Worm (Caenorhabditis elegans): ENCODE measurements around the gene F41E6.8.

DNA sequence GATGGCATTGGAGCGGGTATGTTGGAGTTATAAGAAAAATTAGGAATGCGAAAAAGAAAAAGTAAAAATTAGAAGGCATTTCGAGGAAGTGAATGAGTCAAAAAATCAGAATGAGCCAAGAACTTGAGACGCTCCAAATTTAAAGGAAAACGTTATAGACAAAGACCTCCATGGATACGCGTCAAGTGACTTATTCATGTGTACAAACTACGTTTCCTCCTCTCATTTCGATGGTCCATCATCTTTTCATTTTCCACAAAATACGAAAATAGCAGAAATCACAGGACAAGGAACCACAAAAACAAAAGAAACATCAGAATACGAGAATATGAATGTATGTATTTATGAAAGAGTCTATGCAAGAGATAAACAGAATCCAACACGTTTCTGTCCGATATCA lies 39.9 kb upstream of the F41E6.8 start, which contains the start of gene F28A12.3:
- TF ChIP-seq zag-1 (tag; optimal IDR thresholded peaks at IDR 0.05) (no peak), aly-2 (tag; optimal IDR thresholded peaks at IDR 0.05) (no peak), pqm-1 (tag; optimal IDR thresholded peaks at IDR 0.05) (no peak), nhr-11 (tag; optimal IDR thresholded peaks at IDR 0.05) (no peak), pha-4 (tag; optimal IDR thresholded peaks at IDR 0.05) (no peak), nhr-12 (tag; optimal IDR thresholded peaks at IDR 0.05) (no peak), unc-62 (GFP tag; optimal IDR thresholded peaks at IDR 0.05) (no peak), ZK546.5 (tag; optimal IDR thresholded peaks at IDR 0.05) (no peak), nhr-23 (tag; optimal IDR thresholded peaks at IDR 0.05) (no peak), nfya-1 (tag; optimal IDR thresholded peaks at IDR 0.05; ENCODE audit: insufficient read depth) (no peak), nhr-237 (tag; optimal IDR thresholded peaks at IDR 0.05) (no peak), lin-39 (tag; optimal IDR thresholded peaks at IDR 0.05) (no peak), skn-1 (tag; optimal IDR thresholded peaks at IDR 0.05) (no peak), ceh-82 (tag; optimal IDR thresholded peaks at IDR 0.05) (no peak)
